Worm (Caenorhabditis elegans) whole organism, L2 larva: Measurements from ENCODE around the gene dpr-1.

Experiments
- C34F6.9 ChIP-seq: fragments of 150-350 bp; optimal IDR thresholded peaks from 2 replicates; lab custom pipeline; 2014; ENCODE audit warnings: missing biosample characterization, missing genetic modification characterization
- F13H6.1 ChIP-seq: sonication (generic microtip); optimal IDR thresholded peaks from 2 replicates; lab custom pipeline; 2016; ENCODE audit warnings: missing genetic modification characterization, missing compliant biosample characterization
- R02D3.7 ChIP-seq: fragments of 150-350 bp; optimal IDR thresholded peaks from 2 replicates; lab custom pipeline; 2014; ENCODE audit warnings: missing biosample characterization, missing genetic modification characterization
- Y55F3AM.14 ChIP-seq: fragments of 200-800 bp; sonication (Bioruptor generic); optimal IDR thresholded peaks from 2 replicates; lab custom pipeline; 2018; ENCODE audit warnings: mild to moderate bottlenecking, missing genetic modification characterization, missing compliant biosample characterization
- ZK546.5 ChIP-seq: sonication (generic microtip); optimal IDR thresholded peaks from 2 replicates; lab custom pipeline; 2017; ENCODE audit warnings: missing biosample characterization, missing genetic modification characterization
- aly-2 ChIP-seq: fragments of 150-350 bp; optimal IDR thresholded peaks from 2 replicates; lab custom pipeline; 2014; ENCODE audit warnings: missing biosample characterization, missing genetic modification characterization
- ama-1 ChIP-seq: fragments of 150-350 bp; optimal IDR thresholded peaks from 2 replicates; lab custom pipeline; 2018; ENCODE audit warnings: inconsistent platforms
- ceh-16 ChIP-seq: fragments of 150-350 bp; optimal IDR thresholded peaks from 2 replicates; lab custom pipeline; 2014; ENCODE audit warnings: missing biosample characterization, missing genetic modification characterization
- crh-2 ChIP-seq: sonication (generic microtip); optimal IDR thresholded peaks from 2 replicates; lab custom pipeline; 2017; ENCODE audit warnings: missing biosample characterization, missing genetic modification characterization
- dmd-4 ChIP-seq: sonication (generic microtip); optimal IDR thresholded peaks from 2 replicates; lab custom pipeline; 2017; ENCODE audit warnings: missing biosample characterization, missing genetic modification characterization
- egl-27 ChIP-seq: sonication (generic microtip); optimal IDR thresholded peaks from 3 replicates; lab custom pipeline; 2017; ENCODE audit warnings: missing biosample characterization, missing genetic modification reagents, missing genetic modification characterization
- elt-1 ChIP-seq: fragments of 150-350 bp; optimal IDR thresholded peaks from 2 replicates; lab custom pipeline; 2014; ENCODE audit warnings: missing biosample characterization, missing genetic modification characterization
- elt-3 ChIP-seq: sonication (generic microtip); optimal IDR thresholded peaks from 2 replicates; lab custom pipeline; 2017; ENCODE audit warnings: missing biosample characterization, missing genetic modification characterization
- gmeb-1 ChIP-seq: fragments of 150-350 bp; optimal IDR thresholded peaks from 2 replicates; lab custom pipeline; 2014; ENCODE audit warnings: missing biosample characterization, missing genetic modification characterization
- lin-11 ChIP-seq: fragments of 150-350 bp; sonication (generic microtip); optimal IDR thresholded peaks from 2 replicates; lab custom pipeline; 2014; ENCODE audit warnings: missing biosample characterization, missing genetic modification characterization, inconsistent platforms, mixed read lengths
- lin-13 ChIP-seq: fragments of 150-350 bp; optimal IDR thresholded peaks from 2 replicates; lab custom pipeline; 2014; ENCODE audit warnings: missing biosample characterization, missing genetic modification reagents, missing genetic modification characterization
- lin-39 ChIP-seq: fragments of 150-350 bp; optimal IDR thresholded peaks from 2 replicates; lab custom pipeline; 2014; ENCODE audit warnings: missing biosample characterization, missing genetic modification reagents, missing genetic modification characterization
- lsy-2 ChIP-seq, 2 experiments: fragments of 150-350 bp in 1 of 2; sonication (generic microtip) in 1 of 2; optimal IDR thresholded peaks; 2 replicates each; lab custom pipeline; 2014 to 2017; ENCODE audit warnings: missing biosample characterization in 2 of 2, missing genetic modification characterization in 2 of 2
- mdl-1 ChIP-seq, 2 experiments: fragments of 150-350 bp in 1 of 2; sonication (generic microtip) in 1 of 2; optimal IDR thresholded peaks; 2 replicates each; lab custom pipeline; 2017; ENCODE audit warnings: missing biosample characterization in 2 of 2, missing genetic modification characterization in 2 of 2
- nhr-10 ChIP-seq: sonication (generic microtip); optimal IDR thresholded peaks from 2 replicates; lab custom pipeline; 2017; ENCODE audit warnings: missing biosample characterization, missing genetic modification characterization
- nhr-12 ChIP-seq: fragments of 150-350 bp; optimal IDR thresholded peaks from 2 replicates; lab custom pipeline; 2014; ENCODE audit warnings: missing biosample characterization, missing genetic modification characterization
- nhr-129 ChIP-seq: fragments of 150-350 bp; optimal IDR thresholded peaks from 2 replicates; lab custom pipeline; 2014; ENCODE audit warnings: missing biosample characterization, missing genetic modification characterization
- nhr-21 ChIP-seq: fragments of 150-350 bp; optimal IDR thresholded peaks from 2 replicates; lab custom pipeline; 2014; ENCODE audit warnings: missing biosample characterization, missing genetic modification characterization
- nhr-23 ChIP-seq: fragments of 150-350 bp; optimal IDR thresholded peaks from 2 replicates; lab custom pipeline; 2014; ENCODE audit warnings: missing biosample characterization, missing genetic modification reagents, missing genetic modification characterization
- nhr-237 ChIP-seq: fragments of 150-350 bp; optimal IDR thresholded peaks from 2 replicates; lab custom pipeline; 2014; ENCODE audit warnings: missing biosample characterization, missing genetic modification characterization
- nhr-25 ChIP-seq: fragments of 150-350 bp; sonication (generic microtip); optimal IDR thresholded peaks from 3 replicates; lab custom pipeline; 2014; ENCODE audit warnings: missing biosample characterization, missing genetic modification characterization
- nhr-6 ChIP-seq: fragments of 150-350 bp; optimal IDR thresholded peaks from 2 replicates; lab custom pipeline; 2014; ENCODE audit warnings: missing biosample characterization, missing genetic modification characterization
- nhr-77 ChIP-seq: fragments of 150-350 bp; optimal IDR thresholded peaks from 2 replicates; lab custom pipeline; 2014; ENCODE audit warnings: missing biosample characterization, missing genetic modification characterization
- sem-4 ChIP-seq: fragments of 150-350 bp; optimal IDR thresholded peaks from 2 replicates; lab custom pipeline; 2014; ENCODE audit warnings: missing biosample characterization, missing genetic modification reagents, missing genetic modification characterization
- skn-1 ChIP-seq: sonication (generic microtip); optimal IDR thresholded peaks from 2 replicates; lab custom pipeline; 2017; ENCODE audit warnings: missing biosample characterization, missing genetic modification characterization
- sma-3 ChIP-seq: sonication (generic microtip); optimal IDR thresholded peaks from 2 replicates; lab custom pipeline; 2016; ENCODE audit warnings: missing genetic modification reagents, missing genetic modification characterization, missing compliant biosample characterization
- sma-9 ChIP-seq, 2 experiments: fragments of 150-350 bp in 1 of 2; sonication (generic microtip) in 1 of 2; optimal IDR thresholded peaks; 2 replicates each; lab custom pipeline; 2014 to 2016; ENCODE audit warnings: missing genetic modification characterization in 2 of 2, mild to moderate bottlenecking in 1 of 2, missing biosample characterization in 1 of 2, missing compliant biosample characterization in 1 of 2, missing genetic modification reagents in 1 of 2, moderate library complexity in 1 of 2
- snpc-4 ChIP-seq: fragments of 150-350 bp; optimal IDR thresholded peaks from 2 replicates; lab custom pipeline; 2014; ENCODE audit warnings: missing biosample characterization, missing genetic modification characterization
- unc-39 ChIP-seq: fragments of 150-350 bp; optimal IDR thresholded peaks from 2 replicates; lab custom pipeline; 2014; ENCODE audit warnings: missing biosample characterization, missing genetic modification characterization
- unc-62 ChIP-seq: fragments of 150-350 bp; optimal IDR thresholded peaks from 2 replicates; lab custom pipeline; 2014; ENCODE audit warnings: missing biosample characterization, missing genetic modification reagents, missing genetic modification characterization
- ztf-4 ChIP-seq: fragments of 150-350 bp; optimal IDR thresholded peaks from 2 replicates; lab custom pipeline; 2014; ENCODE audit warnings: missing biosample characterization, missing genetic modification characterization

Gene dpr-1

ce11 chrV:13907557-13908104, 34.4 kb downstream of the dpr-1 start:
- TF ChIP-seq F13H6.1 (tag; lab: Kevin White, UChicago): peak; percentile 11
- TF ChIP-seq aly-2 (tag; lab: Kevin White, UChicago): no peak
- no peak for TF ChIP-seq mdl-1 (tag; optimal IDR thresholded peaks at IDR 0.05; lab: Kevin White, UChicago)
- TF ChIP-seq lin-11 (tag; lab: Kevin White, UChicago): no peak
- TF ChIP-seq nhr-21: peak; percentile 46
- no peak for TF ChIP-seq nhr-6
- TF ChIP-seq nhr-25: peak; percentile 22
- TF ChIP-seq nhr-129: peak; percentile 58
- TF ChIP-seq elt-3 (tag; lab: Kevin White, UChicago): no peak
- peak; percentile 17 for TF ChIP-seq sem-4 (tag; lab: Kevin White, UChicago)
- peak; percentile 35 for TF ChIP-seq nhr-12 (tag; lab: Kevin White, UChicago)
- TF ChIP-seq ztf-4 (tag; lab: Kevin White, UChicago): peak; percentile 53
- TF ChIP-seq Y55F3AM.14 (GFP tag; lab: Kevin White, UChicago): peak; percentile 47
- peak; percentile 64 for TF ChIP-seq gmeb-1 (tag; lab: Kevin White, UChicago)
- peak in 1 of 2 experiments; percentile 60 for TF ChIP-seq lsy-2 (tag; optimal IDR thresholded peaks at IDR 0.05; lab: Kevin White, UChicago)
- peak; percentile 49 for TF ChIP-seq lin-13 (GFP tag; lab: Kevin White, UChicago)
- TF ChIP-seq nhr-10: no peak
- peak; percentile 96 for TF ChIP-seq ama-1 (lab: Kevin White, UChicago)
- TF ChIP-seq snpc-4 (tag; lab: Kevin White, UChicago): no peak
- peak; percentile 21 for TF ChIP-seq C34F6.9 (tag; lab: Kevin White, UChicago)
- peak; percentile 42 for TF ChIP-seq sma-9 (GFP tag; optimal IDR thresholded peaks at IDR 0.05; lab: Kevin White, UChicago)
- TF ChIP-seq sma-9 (tag; optimal IDR thresholded peaks at IDR 0.05; lab: Kevin White, UChicago): no peak
- peak; percentile 62 for TF ChIP-seq crh-2
- TF ChIP-seq sma-3 (GFP tag; lab: Kevin White, UChicago): peak; percentile 62
- TF ChIP-seq, all 48 proteins: peak for 16

DNA sequence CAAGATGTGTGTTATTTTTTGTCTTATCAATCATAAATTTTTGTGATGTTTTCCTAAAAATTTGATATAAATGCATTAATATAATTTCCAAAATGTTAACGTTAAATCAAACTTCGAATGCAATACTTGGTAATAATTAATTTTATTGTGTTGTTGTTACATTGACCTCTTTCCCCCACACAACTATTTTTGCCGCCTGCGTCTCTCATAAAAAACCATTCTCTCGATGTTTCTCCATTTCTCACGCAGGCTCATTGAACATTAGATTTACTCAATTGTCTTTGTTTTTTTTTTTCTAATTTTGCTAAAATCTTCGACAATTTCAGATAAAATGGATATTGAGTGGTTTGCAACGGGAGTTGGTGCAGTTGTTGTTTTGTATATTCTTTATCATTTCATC, 35.8 kb downstream of the dpr-1 start, which contains the start of gene stdh-1:
Gene stdh-1, plus strand, starts transcription at position 327 of the 400 bp plus-strand sequence.
- TF ChIP-seq C34F6.9 (tag; lab: Kevin White, UChicago): peak; percentile 34
- TF ChIP-seq ztf-4 (tag; lab: Kevin White, UChicago): no peak
- TF ChIP-seq lin-39 (tag; lab: Kevin White, UChicago): no peak
- peak; percentile 21 for TF ChIP-seq nhr-129
- TF ChIP-seq sma-9 (GFP tag; optimal IDR thresholded peaks at IDR 0.05; lab: Kevin White, UChicago): peak; percentile 28
- TF ChIP-seq sma-9 (tag; optimal IDR thresholded peaks at IDR 0.05; lab: Kevin White, UChicago): no peak
- TF ChIP-seq nhr-21: peak; percentile 4

DNA sequence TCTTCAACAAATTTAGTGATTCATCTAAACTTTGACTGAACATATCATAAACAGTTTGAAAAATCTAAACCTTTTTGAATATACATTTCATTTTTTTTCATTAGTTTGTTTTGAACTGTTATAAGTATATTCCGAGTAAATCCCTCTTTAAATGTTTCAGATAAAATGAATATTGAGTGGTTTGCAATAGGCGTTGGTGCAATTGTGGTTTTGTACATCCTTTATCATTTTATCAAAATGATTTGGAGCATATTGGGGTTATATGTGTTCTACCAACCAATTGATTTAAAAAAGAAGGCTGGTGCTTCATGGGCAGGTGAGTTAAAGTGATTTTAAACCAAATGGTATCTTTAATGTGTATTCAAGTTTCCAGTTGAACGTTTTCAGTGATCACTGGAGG, 37.5 kb downstream of the dpr-1 start, which contains the start of gene stdh-3:
Gene stdh-3, plus strand, starts transcription at position 166 of the 400 bp plus-strand sequence.
- no peak for TF ChIP-seq F13H6.1 (tag; lab: Kevin White, UChicago)
- no peak for TF ChIP-seq egl-27
- no peak for TF ChIP-seq ceh-16 (tag; lab: Kevin White, UChicago)
- TF ChIP-seq unc-62: no peak
- no peak for TF ChIP-seq R02D3.7 (tag; lab: Kevin White, UChicago)
- TF ChIP-seq elt-1 (tag; lab: Kevin White, UChicago): no peak
- no peak for TF ChIP-seq nhr-23 (tag; lab: Kevin White, UChicago)
- no peak for TF ChIP-seq nhr-77 (tag; lab: Kevin White, UChicago)

ce11 chrV:13902495-13902894, 39.5 kb downstream of the dpr-1 start, which contains the start of gene C06B3.1:
Gene C06B3.1 (plus strand): TSS chrV:13902795.
- no peak for TF ChIP-seq nhr-77 (tag; lab: Kevin White, UChicago)
- no peak for TF ChIP-seq elt-1 (tag; lab: Kevin White, UChicago)
- TF ChIP-seq skn-1 (tag; lab: Kevin White, UChicago): no peak
- TF ChIP-seq sma-3 (GFP tag; lab: Kevin White, UChicago): no peak
- TF ChIP-seq nhr-25: no peak
- no peak for TF ChIP-seq ama-1 (lab: Kevin White, UChicago)

- no peak for TF ChIP-seq nhr-21
- no peak for TF ChIP-seq unc-39 (tag; lab: Kevin White, UChicago)
- no peak for TF ChIP-seq snpc-4 (tag; lab: Kevin White, UChicago)
- no peak for TF ChIP-seq F13H6.1 (tag; lab: Kevin White, UChicago)
- TF ChIP-seq nhr-12 (tag; lab: Kevin White, UChicago): no peak
- TF ChIP-seq ZK546.5 (tag; lab: Kevin White, UChicago): no peak
- no peak for TF ChIP-seq ztf-4 (tag; lab: Kevin White, UChicago)
- TF ChIP-seq dmd-4 (tag; lab: Kevin White, UChicago): no peak
- no peak for TF ChIP-seq lin-39 (tag; lab: Kevin White, UChicago)
- no peak for TF ChIP-seq nhr-10
- no peak for TF ChIP-seq ama-1 (lab: Kevin White, UChicago)
- no peak for TF ChIP-seq mdl-1 (tag; optimal IDR thresholded peaks at IDR 0.05; lab: Kevin White, UChicago)
- TF ChIP-seq nhr-237: no peak
- TF ChIP-seq, all 48 proteins: peak for 0
Observed at ce11 chrV:13899213-13899612, 42.8 kb downstream of the dpr-1 start, which contains the start of gene oac-3. Gene oac-3 (plus strand): TSS chrV:13899513.
